Worm (Caenorhabditis elegans) whole organism, L1 larva: Measurements from ENCODE around the gene flp-27.

Source experiments
- C16A3.4 ChIP-seq: fragments of 150-350 bp; optimal IDR thresholded peaks from 2 replicates; lab custom pipeline; 2014; ENCODE audit warnings: missing biosample characterization, missing genetic modification characterization
- F16B12.6 ChIP-seq: fragments of 150-350 bp; optimal IDR thresholded peaks from 2 replicates; lab custom pipeline; 2014; ENCODE audit warnings: missing biosample characterization, missing genetic modification characterization
- Y116A8C.19 ChIP-seq: sonication (generic microtip); optimal IDR thresholded peaks from 2 replicates; lab custom pipeline; 2016; ENCODE audit warnings: missing compliant biosample characterization, missing genetic modification characterization, borderline replicate concordance
- aha-1 ChIP-seq: fragments of 150-350 bp; optimal IDR thresholded peaks from 2 replicates; lab custom pipeline; 2014; ENCODE audit warnings: missing biosample characterization, missing genetic modification characterization
- alr-1 ChIP-seq: fragments of 200-800 bp; sonication (Bioruptor generic); optimal IDR thresholded peaks from 2 replicates; lab custom pipeline; 2018; ENCODE audit warnings: borderline replicate concordance, mild to moderate bottlenecking, missing genetic modification characterization, missing compliant biosample characterization
- ama-1 ChIP-seq: fragments of 150-350 bp; optimal IDR thresholded peaks from 2 replicates; lab custom pipeline; 2014
- ceh-63 ChIP-seq: fragments of 200-800 bp; sonication (Bioruptor generic); optimal IDR thresholded peaks from 2 replicates; lab custom pipeline; 2018; ENCODE audit warnings: mild to moderate bottlenecking, missing genetic modification characterization, missing compliant biosample characterization
- ceh-90 ChIP-seq: sonication (generic microtip); optimal IDR thresholded peaks from 2 replicates; lab custom pipeline; 2016; ENCODE audit warnings: missing genetic modification characterization, missing compliant biosample characterization
- ces-1 ChIP-seq: fragments of 150-350 bp; optimal IDR thresholded peaks from 2 replicates; lab custom pipeline; 2014; ENCODE audit warnings: missing biosample characterization, missing genetic modification reagents, missing genetic modification characterization
- dsc-1 ChIP-seq: sonication (generic microtip); optimal IDR thresholded peaks from 2 replicates; lab custom pipeline; 2016; ENCODE audit warnings: mild to moderate bottlenecking, missing genetic modification characterization, missing compliant biosample characterization
- efl-3 ChIP-seq: fragments of 200-800 bp; sonication (Bioruptor generic); optimal IDR thresholded peaks from 2 replicates; lab custom pipeline; 2018; ENCODE audit warnings: mild to moderate bottlenecking, missing genetic modification characterization, missing compliant biosample characterization
- egl-27 ChIP-seq, 2 experiments: fragments of 150-350 bp in 1 of 2; sonication (generic microtip); optimal IDR thresholded peaks; 3 replicates each; lab custom pipeline; 2017 to 2018; ENCODE audit warnings: missing biosample characterization in 2 of 2, missing genetic modification characterization in 2 of 2, missing genetic modification reagents in 2 of 2
- elt-2 ChIP-seq: sonication (generic microtip); optimal IDR thresholded peaks from 2 replicates; lab custom pipeline; 2016; ENCODE audit warnings: missing genetic modification characterization, mild to moderate bottlenecking, inconsistent platforms, missing compliant biosample characterization, missing genetic modification reagents
- elt-3 ChIP-seq, 6 experiments: fragments of 150-350 bp in 1 of 6; sonication (generic microtip); optimal IDR thresholded peaks; 2 replicates each; lab custom pipeline; 2017 to 2018; ENCODE audit warnings: missing biosample characterization in 6 of 6, missing genetic modification characterization in 6 of 6, inconsistent platforms in 1 of 6
- ets-5 ChIP-seq: fragments of 200-800 bp; sonication (Bioruptor generic); IDR thresholded peaks from 2 replicates; pipeline ENCODE4 v1.3.6; 2022; ENCODE audit warnings: missing genetic modification characterization, missing compliant biosample characterization
- fkh-10 ChIP-seq: sonication (generic microtip); optimal IDR thresholded peaks from 2 replicates; lab custom pipeline; 2017; ENCODE audit warnings: missing biosample characterization, missing genetic modification reagents, missing genetic modification characterization
- fkh-4 ChIP-seq: sonication (generic microtip); optimal IDR thresholded peaks from 2 replicates; lab custom pipeline; 2016; ENCODE audit warnings: missing compliant biosample characterization, missing genetic modification characterization, borderline replicate concordance
- fkh-8 ChIP-seq: sonication (generic microtip); optimal IDR thresholded peaks from 2 replicates; lab custom pipeline; 2016; ENCODE audit warnings: mild to moderate bottlenecking, missing genetic modification characterization, missing compliant biosample characterization
- hlh-17 ChIP-seq: fragments of 200-800 bp; sonication (Bioruptor generic); optimal IDR thresholded peaks from 2 replicates; lab custom pipeline; 2018; ENCODE audit warnings: missing genetic modification characterization, mild to moderate bottlenecking, missing compliant biosample characterization, moderate library complexity, borderline replicate concordance
- hlh-4 ChIP-seq: sonication (generic microtip); optimal IDR thresholded peaks from 2 replicates; lab custom pipeline; 2016; ENCODE audit warnings: mild to moderate bottlenecking, missing genetic modification characterization, missing compliant biosample characterization
- irx-1 ChIP-seq: sonication (generic microtip); optimal IDR thresholded peaks from 2 replicates; lab custom pipeline; 2016; ENCODE audit warnings: missing genetic modification characterization, missing compliant biosample characterization
- isw-1 ChIP-seq: fragments of 200-800 bp; sonication (Bioruptor generic); IDR thresholded peaks from 2 replicates; pipeline ENCODE4 v1.3.6; 2022; ENCODE audit warnings: missing genetic modification characterization, missing compliant biosample characterization
- lin-14 ChIP-seq: fragments of 200-800 bp; sonication (Bioruptor generic); optimal IDR thresholded peaks from 2 replicates; lab custom pipeline; 2018; ENCODE audit warnings: mild to moderate bottlenecking, missing genetic modification characterization, moderate library complexity, missing compliant biosample characterization
- lin-15B ChIP-seq: fragments of 150-350 bp; sonication (generic microtip); optimal IDR thresholded peaks from 3 replicates; lab custom pipeline; 2014; ENCODE audit warnings: missing biosample characterization, missing genetic modification characterization
- lin-35 ChIP-seq, 2 experiments: fragments of 150-350 bp; optimal IDR thresholded peaks; 2 replicates each; lab custom pipeline; 2014; ENCODE audit warnings: missing biosample characterization in 2 of 2, missing genetic modification characterization in 2 of 2, missing genetic modification reagents in 2 of 2
- lin-39 ChIP-seq: fragments of 150-350 bp; optimal IDR thresholded peaks from 2 replicates; lab custom pipeline; 2014; ENCODE audit warnings: missing biosample characterization, missing genetic modification reagents, missing genetic modification characterization
- lsy-2 ChIP-seq, 2 experiments: fragments of 150-350 bp; optimal IDR thresholded peaks; 2 replicates each; lab custom pipeline; 2014; ENCODE audit warnings: missing biosample characterization in 2 of 2, missing genetic modification characterization in 2 of 2
- mab-9 ChIP-seq: fragments of 200-800 bp; sonication (Bioruptor generic); IDR thresholded peaks from 2 replicates; pipeline ENCODE4 v1.3.6; 2022; ENCODE audit warnings: missing genetic modification reagents, missing genetic modification characterization, missing compliant biosample characterization
- mdl-1 ChIP-seq, 2 experiments: fragments of 150-350 bp; optimal IDR thresholded peaks; 2 replicates each; lab custom pipeline; 2014 to 2017; ENCODE audit warnings: missing biosample characterization in 2 of 2, missing genetic modification characterization in 2 of 2, inconsistent platforms in 1 of 2
- mef-2 ChIP-seq: fragments of 150-350 bp; optimal IDR thresholded peaks from 2 replicates; lab custom pipeline; 2014; ENCODE audit warnings: missing biosample characterization, missing genetic modification characterization
- nhr-11 ChIP-seq: fragments of 150-350 bp; optimal IDR thresholded peaks from 2 replicates; lab custom pipeline; 2014; ENCODE audit warnings: missing biosample characterization, missing genetic modification characterization
- nhr-19 ChIP-seq: fragments of 200-800 bp; sonication (Bioruptor generic); conservative IDR thresholded peaks from 2 replicates; pipeline ENCODE4 v1.3.6; 2022; ENCODE audit warnings: missing genetic modification characterization, missing compliant biosample characterization
- nhr-20 ChIP-seq: sonication (generic microtip); optimal IDR thresholded peaks from 2 replicates; lab custom pipeline; 2016; ENCODE audit warnings: mild to moderate bottlenecking, missing genetic modification characterization, missing compliant biosample characterization
- nhr-47 ChIP-seq: sonication (generic microtip); optimal IDR thresholded peaks from 2 replicates; lab custom pipeline; 2016; ENCODE audit warnings: mild to moderate bottlenecking, missing genetic modification characterization, moderate library complexity, missing compliant biosample characterization
- nhr-71 ChIP-seq: sonication (generic microtip); optimal IDR thresholded peaks from 2 replicates; lab custom pipeline; 2016; ENCODE audit warnings: mild to moderate bottlenecking, missing genetic modification characterization, moderate library complexity, missing compliant biosample characterization
- nhr-76 ChIP-seq: sonication (generic microtip); optimal IDR thresholded peaks from 2 replicates; lab custom pipeline; 2017; ENCODE audit warnings: missing biosample characterization, missing genetic modification characterization
- pax-3 ChIP-seq: fragments of 200-800 bp; sonication (Bioruptor generic); optimal IDR thresholded peaks from 2 replicates; lab custom pipeline; 2018; ENCODE audit warnings: mild to moderate bottlenecking, missing genetic modification characterization, moderate library complexity, missing compliant biosample characterization
- pqm-1 ChIP-seq: sonication (generic microtip); optimal IDR thresholded peaks from 3 replicates; lab custom pipeline; 2017; ENCODE audit warnings: missing biosample characterization, missing genetic modification characterization
- rnt-1 ChIP-seq: sonication (generic microtip); optimal IDR thresholded peaks from 2 replicates; lab custom pipeline; 2016; ENCODE audit warnings: mild to moderate bottlenecking, missing genetic modification characterization, moderate library complexity, missing compliant biosample characterization
- skn-1 ChIP-seq: fragments of 150-350 bp; optimal IDR thresholded peaks from 2 replicates; lab custom pipeline; 2014; ENCODE audit warnings: missing biosample characterization, missing genetic modification characterization
- sup-37 ChIP-seq: fragments of 200-800 bp; sonication (Bioruptor generic); optimal IDR thresholded peaks from 2 replicates; lab custom pipeline; 2018; ENCODE audit warnings: mild to moderate bottlenecking, missing genetic modification characterization, missing compliant biosample characterization
- swsn-7 ChIP-seq: sonication (generic microtip); optimal IDR thresholded peaks from 2 replicates; lab custom pipeline; 2016; ENCODE audit warnings: missing genetic modification characterization, missing compliant biosample characterization
- tbx-2 ChIP-seq: sonication (generic microtip); optimal IDR thresholded peaks from 2 replicates; lab custom pipeline; 2016; ENCODE audit warnings: missing genetic modification characterization, missing compliant biosample characterization
- unc-30 ChIP-seq: sonication (generic microtip); optimal IDR thresholded peaks from 2 replicates; lab custom pipeline; 2017; ENCODE audit warnings: missing biosample characterization, missing genetic modification characterization
- unc-62 ChIP-seq: fragments of 150-350 bp; optimal IDR thresholded peaks from 2 replicates; lab custom pipeline; 2014; ENCODE audit warnings: missing biosample characterization, missing genetic modification reagents, missing genetic modification characterization
- unc-86 ChIP-seq: sonication (generic microtip); optimal IDR thresholded peaks from 2 replicates; lab custom pipeline; 2016; ENCODE audit warnings: missing genetic modification characterization, missing compliant biosample characterization
- xbp-1 ChIP-seq: sonication (generic microtip); optimal IDR thresholded peaks from 2 replicates; lab custom pipeline; 2016; ENCODE audit warnings: missing genetic modification characterization, missing compliant biosample characterization
- zag-1 ChIP-seq: fragments of 150-350 bp; optimal IDR thresholded peaks from 2 replicates; lab custom pipeline; 2014; ENCODE audit warnings: missing biosample characterization, missing genetic modification characterization
- zip-4 ChIP-seq: fragments of 200-800 bp; sonication (Bioruptor generic); optimal IDR thresholded peaks from 2 replicates; lab custom pipeline; 2018; ENCODE audit warnings: mild to moderate bottlenecking, missing genetic modification characterization, moderate library complexity, missing compliant biosample characterization
- ztf-11 ChIP-seq, 2 experiments: sonication (generic microtip); optimal IDR thresholded peaks; 2 replicates each; lab custom pipeline; 2016 to 2017; ENCODE audit warnings: missing genetic modification characterization in 2 of 2, missing biosample characterization in 1 of 2, missing compliant biosample characterization in 1 of 2
- ztf-4 ChIP-seq: fragments of 150-350 bp; optimal IDR thresholded peaks from 2 replicates; lab custom pipeline; 2014; ENCODE audit warnings: missing biosample characterization, missing genetic modification characterization

flp-27 gene

ce11 chrII:5649236-5650004 is 31.4 kb upstream of the flp-27 start, which contains the start of the genes sam-4, F59E12.17 and zyg-1:
Gene sam-4, minus strand, starts transcription at chrII:5649286.
Gene F59E12.17, minus strand, starts transcription at chrII:5649470.
Gene zyg-1, plus strand, starts transcription at chrII:5649748.
- TF ChIP-seq nhr-19 (GFP tag; lab: Robert Waterston, UW) (0 out of 2 replicates have a peak, but pooled peaks have one; percentile 20), alr-1 (no peak), nhr-11 (tag; lab: Kevin White, UChicago) (no peak), rnt-1 (tag; lab: Kevin White, UChicago) (peak; percentile 86), fkh-4 (tag; lab: Kevin White, UChicago) (no peak), ceh-90 (tag; lab: Kevin White, UChicago) (peak; percentile 57), nhr-76 (tag; lab: Kevin White, UChicago) (no peak), lin-14 (GFP tag; lab: Kevin White, UChicago) (no peak), aha-1 (tag; lab: Kevin White, UChicago) (no peak), Y116A8C.19 (tag; lab: Kevin White, UChicago) (no peak), egl-27 (tag; optimal IDR thresholded peaks at IDR 0.05; lab: Kevin White, UChicago) (no peak), pqm-1 (tag; lab: Kevin White, UChicago) (no peak), hlh-4 (tag; lab: Kevin White, UChicago) (no peak), swsn-7 (tag; lab: Kevin White, UChicago) (peak; percentile 28), unc-86 (peak; percentile 12), fkh-8 (tag; lab: Kevin White, UChicago) (peak; percentile 60), lin-39 (tag; lab: Kevin White, UChicago) (no peak), irx-1 (tag; lab: Kevin White, UChicago) (no peak), sup-37 (GFP tag; lab: Kevin White, UChicago) (no peak), nhr-47 (peak; percentile 50), mef-2 (tag; lab: Kevin White, UChicago) (no peak), ztf-11 (tag; optimal IDR thresholded peaks at IDR 0.05; lab: Kevin White, UChicago) (no peak), ztf-4 (tag; lab: Kevin White, UChicago) (no peak), C16A3.4 (tag; lab: Kevin White, UChicago) (peak; percentile 85), F16B12.6 (tag; lab: Kevin White, UChicago) (peak; percentile 57), xbp-1 (peak; percentile 47), efl-3 (GFP tag; lab: Kevin White, UChicago) (no peak), mab-9 (no peak), nhr-71 (tag; lab: Kevin White, UChicago) (peak; percentile 66), isw-1 (peak; percentile 41), nhr-20 (tag; lab: Kevin White, UChicago) (peak; percentile 61), skn-1 (peak; percentile 81), unc-62 (no peak), elt-2 (tag; lab: Kevin White, UChicago) (no peak), lin-35 (GFP tag; optimal IDR thresholded peaks at IDR 0.05; lab: Kevin White, UChicago) (peak; percentile 80 to 90), zip-4 (GFP tag; lab: Kevin White, UChicago) (no peak), dsc-1 (tag; lab: Kevin White, UChicago) (no peak), ets-5 (GFP tag; lab: Robert Waterston, UW) (no peak), elt-3 (tag; optimal IDR thresholded peaks at IDR 0.05; lab: Kevin White, UChicago) (peak in 1 of 6 experiments; percentile 20), lsy-2 (tag; optimal IDR thresholded peaks at IDR 0.05; lab: Kevin White, UChicago) (peak; percentile 56 to 86), unc-30 (no peak), ama-1 (lab: Kevin White, UChicago) (no peak), tbx-2 (tag; lab: Kevin White, UChicago) (peak; percentile 52), fkh-10 (GFP tag; lab: Kevin White, UChicago) (no peak), hlh-17 (GFP tag; lab: Kevin White, UChicago) (no peak), ces-1 (no peak), pax-3 (tag; lab: Kevin White, UChicago) (no peak), zag-1 (tag; lab: Kevin White, UChicago) (no peak), mdl-1 (tag; optimal IDR thresholded peaks at IDR 0.05; lab: Kevin White, UChicago) (peak in 1 of 2 experiments; percentile 35), lin-15B (tag; lab: Kevin White, UChicago) (peak; percentile 86), ceh-63 (GFP tag; lab: Kevin White, UChicago) (no peak)
